Worm (Caenorhabditis elegans) whole organism, L4/young adult: ENCODE results near the gene C44C10.3.

ENCODE experiments used
- W03F9.2 ChIP-seq: fragments of 150-350 bp; optimal IDR thresholded peaks from 2 replicates; lab custom pipeline; 2014; ENCODE audit warnings: missing biosample characterization, missing genetic modification characterization
- him-1 ChIP-seq: sonication (generic microtip); optimal IDR thresholded peaks from 2 replicates; lab custom pipeline; 2016; ENCODE audit warnings: missing genotype, missing genetic modification reagents, missing genetic modification characterization, missing compliant biosample characterization

DNA sequence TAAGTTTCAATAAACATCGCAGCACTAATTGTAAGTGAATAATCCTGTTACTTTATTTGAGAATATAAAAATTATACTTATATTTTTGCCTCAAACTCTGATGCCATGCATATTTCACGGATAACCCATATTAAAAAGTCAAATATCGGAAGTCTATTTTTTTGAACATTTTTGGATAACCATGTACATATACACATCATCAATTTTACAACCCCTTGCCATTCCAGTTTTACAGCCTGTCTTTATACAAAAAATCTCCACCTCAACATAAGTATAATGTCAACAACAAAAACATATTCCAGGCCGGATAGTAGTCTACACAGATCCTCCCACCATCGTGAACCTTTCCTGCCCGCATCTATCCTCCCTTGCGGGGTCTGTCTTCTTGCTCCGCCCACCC lies 18.1 kb upstream of the C44C10.3 start, which contains the start of gene hnd-1:
- TF ChIP-seq him-1 (tag; lab: Kevin White, UChicago) (no peak), W03F9.2 (no peak)
